Fruit fly (Drosophila melanogaster): ENCODE data around the gene Ir68a.

- TF ChIP-seq CG8478 (optimal IDR thresholded peaks at IDR 0.05), result no peak
- no peak for TF ChIP-seq CTCF (optimal IDR thresholded peaks at IDR 0.05)
Measured at dm6 chr3L:11276020-11276419, 40.0 kb upstream of the Ir68a start.
